Worm (Caenorhabditis elegans) whole organism, young adult: ENCODE results near the gene C45G9.8.

ENCODE experiments used
- B0261.1 ChIP-seq: sonication (generic microtip); optimal IDR thresholded peaks from 2 replicates; lab custom pipeline; 2016; ENCODE audit warnings: mild to moderate bottlenecking, missing genetic modification characterization, moderate library complexity, missing compliant biosample characterization
- F22D6.2 ChIP-seq: sonication (generic microtip); optimal IDR thresholded peaks from 2 replicates; lab custom pipeline; 2016; ENCODE audit warnings: mild to moderate bottlenecking, missing genetic modification characterization, missing compliant biosample characterization
- F33H1.4 ChIP-seq: fragments of 200-800 bp; sonication (Bioruptor generic); IDR thresholded peaks from 2 replicates; pipeline ENCODE4 v1.3.6; 2022; ENCODE audit warnings: missing genetic modification reagents, missing genetic modification characterization, missing compliant biosample characterization
- F37B4.10 ChIP-seq: fragments of 200-800 bp; sonication (Bioruptor generic); IDR thresholded peaks from 2 replicates; pipeline ENCODE4 v1.3.6; 2022; ENCODE audit warnings: missing genetic modification characterization, missing compliant biosample characterization
- F52B5.7 ChIP-seq: sonication (generic microtip); optimal IDR thresholded peaks from 2 replicates; lab custom pipeline; 2016; ENCODE audit warnings: mild to moderate bottlenecking, missing genetic modification characterization, missing compliant biosample characterization
- F55B11.4 ChIP-seq: sonication (generic microtip); optimal IDR thresholded peaks from 2 replicates; lab custom pipeline; 2016; ENCODE audit warnings: missing compliant biosample characterization, missing genetic modification characterization, borderline replicate concordance; ENCODE audit not compliant: insufficient read depth
- K12H6.12 ChIP-seq: fragments of 200-800 bp; sonication (Bioruptor generic); optimal IDR thresholded peaks from 2 replicates; lab custom pipeline; 2018; ENCODE audit warnings: mild to moderate bottlenecking, missing genetic modification characterization, missing compliant biosample characterization
- Y53F4B.3 ChIP-seq: fragments of 200-800 bp; sonication (Bioruptor generic); IDR thresholded peaks from 2 replicates; pipeline ENCODE4 v1.3.6; 2022; ENCODE audit warnings: missing genetic modification reagents, missing genetic modification characterization, missing compliant biosample characterization
- Y56A3A.18 ChIP-seq: fragments of 200-800 bp; sonication (Bioruptor generic); IDR thresholded peaks from 2 replicates; pipeline ENCODE4 v1.3.6; 2022; ENCODE audit warnings: missing genetic modification reagents, missing genetic modification characterization, missing compliant biosample characterization
- Y67H2A.10 ChIP-seq: fragments of 200-800 bp; sonication (Bioruptor generic); conservative IDR thresholded peaks from 2 replicates; pipeline ENCODE4 v1.3.6; 2022; ENCODE audit warnings: missing genetic modification reagents, missing genetic modification characterization, missing compliant biosample characterization
- Y95B8A.8 ChIP-seq: fragments of 200-800 bp; sonication (Bioruptor generic); IDR thresholded peaks from 2 replicates; pipeline ENCODE4 v1.3.6; 2022; ENCODE audit warnings: missing genetic modification reagents, missing genetic modification characterization, missing compliant biosample characterization
- akir-1 ChIP-seq: fragments of 200-800 bp; sonication (Bioruptor generic); optimal IDR thresholded peaks from 2 replicates; lab custom pipeline; 2018; ENCODE audit warnings: mild to moderate bottlenecking, missing genetic modification characterization, moderate library complexity, missing compliant biosample characterization
- ama-1 ChIP-seq, 3 experiments: fragments of 150-350 bp in 1 of 3; sonication (generic microtip) in 2 of 3; optimal IDR thresholded peaks; 2 replicates each; lab custom pipeline; 2014 to 2018; ENCODE audit warnings: missing biosample characterization in 2 of 3, missing genetic modification characterization in 2 of 3, missing genetic modification reagents in 2 of 3
- aptf-2 ChIP-seq: fragments of 200-800 bp; sonication (Bioruptor generic); conservative IDR thresholded peaks from 2 replicates; pipeline ENCODE4 v1.3.6; 2022; ENCODE audit warnings: missing genetic modification reagents, missing genetic modification characterization, missing compliant biosample characterization
- atf-7 ChIP-seq: sonication (generic microtip); optimal IDR thresholded peaks from 2 replicates; lab custom pipeline; 2017; ENCODE audit warnings: mild to moderate bottlenecking, missing genetic modification characterization, missing compliant biosample characterization
- athp-1 ChIP-seq: sonication (generic microtip); optimal IDR thresholded peaks from 2 replicates; lab custom pipeline; 2017; ENCODE audit warnings: mild to moderate bottlenecking, missing genetic modification characterization, missing compliant biosample characterization
- attf-5 ChIP-seq: fragments of 200-800 bp; sonication (Bioruptor generic); optimal IDR thresholded peaks from 2 replicates; lab custom pipeline; 2018; ENCODE audit warnings: mild to moderate bottlenecking, missing genetic modification characterization, missing compliant biosample characterization
- attf-6 ChIP-seq: fragments of 200-800 bp; sonication (Bioruptor generic); IDR thresholded peaks from 2 replicates; pipeline ENCODE4 v1.3.6; 2022; ENCODE audit warnings: missing genetic modification reagents, missing genetic modification characterization, missing compliant biosample characterization
- bed-1 ChIP-seq: fragments of 200-800 bp; sonication (Bioruptor generic); IDR thresholded peaks from 2 replicates; pipeline ENCODE4 v1.3.6; 2022; ENCODE audit warnings: missing genetic modification reagents, missing genetic modification characterization, missing compliant biosample characterization
- ccch-3 ChIP-seq: fragments of 200-800 bp; sonication (Bioruptor generic); optimal IDR thresholded peaks from 2 replicates; lab custom pipeline; 2018; ENCODE audit warnings: mild to moderate bottlenecking, missing genetic modification characterization, missing compliant biosample characterization
- cebp-2 ChIP-seq: fragments of 200-800 bp; sonication (Bioruptor generic); IDR thresholded peaks from 2 replicates; pipeline ENCODE4 v1.3.6; 2022; ENCODE audit warnings: missing genetic modification characterization, missing compliant biosample characterization
- ceh-27 ChIP-seq: fragments of 200-800 bp; sonication (Bioruptor generic); optimal IDR thresholded peaks from 2 replicates; lab custom pipeline; 2018; ENCODE audit warnings: mild to moderate bottlenecking, missing genetic modification characterization, moderate library complexity, missing compliant biosample characterization
- ceh-40 ChIP-seq: fragments of 200-800 bp; sonication (Bioruptor generic); IDR thresholded peaks from 2 replicates; pipeline ENCODE4 v1.3.6; 2022; ENCODE audit warnings: missing genetic modification characterization, missing compliant biosample characterization
- chd-7 ChIP-seq: sonication (generic microtip); optimal IDR thresholded peaks from 2 replicates; lab custom pipeline; 2016; ENCODE audit warnings: mild to moderate bottlenecking, missing genetic modification characterization, moderate library complexity, missing compliant biosample characterization
- efl-1 ChIP-seq: fragments of 150-350 bp; optimal IDR thresholded peaks from 2 replicates; lab custom pipeline; 2014; ENCODE audit warnings: missing biosample characterization, missing genetic modification reagents, missing genetic modification characterization
- egl-18 ChIP-seq: fragments of 200-800 bp; sonication (Bioruptor generic); IDR thresholded peaks from 2 replicates; pipeline ENCODE4 v1.3.6; 2022; ENCODE audit warnings: missing genetic modification reagents, missing genetic modification characterization, missing compliant biosample characterization
- egrh-3 ChIP-seq: fragments of 200-800 bp; sonication (Bioruptor generic); IDR thresholded peaks from 2 replicates; pipeline ENCODE4 v1.3.6; 2022; ENCODE audit warnings: missing genetic modification reagents, missing genetic modification characterization, missing compliant biosample characterization
- ekl-4 ChIP-seq: fragments of 200-800 bp; sonication (Bioruptor generic); IDR thresholded peaks from 2 replicates; pipeline ENCODE4 v1.3.6; 2022; ENCODE audit warnings: missing genetic modification reagents, missing genetic modification characterization, missing compliant biosample characterization
- ets-4 ChIP-seq: fragments of 200-800 bp; sonication (Bioruptor generic); optimal IDR thresholded peaks from 2 replicates; lab custom pipeline; 2018; ENCODE audit warnings: mild to moderate bottlenecking, missing genetic modification characterization, missing compliant biosample characterization
- fkh-3 ChIP-seq: sonication (generic microtip); optimal IDR thresholded peaks from 2 replicates; lab custom pipeline; 2016; ENCODE audit warnings: mild to moderate bottlenecking, missing genetic modification characterization, missing compliant biosample characterization
- gei-17 ChIP-seq: fragments of 200-800 bp; sonication (Bioruptor generic); optimal IDR thresholded peaks from 2 replicates; lab custom pipeline; 2018; ENCODE audit warnings: mild to moderate bottlenecking, missing genetic modification characterization, missing compliant biosample characterization
- him-1 ChIP-seq: sonication (generic microtip); optimal IDR thresholded peaks from 2 replicates; lab custom pipeline; 2016; ENCODE audit warnings: missing genotype, missing genetic modification reagents, missing genetic modification characterization, missing compliant biosample characterization
- hlh-26 ChIP-seq: fragments of 200-800 bp; sonication (Bioruptor generic); conservative IDR thresholded peaks from 2 replicates; pipeline ENCODE4 v1.3.6; 2022; ENCODE audit warnings: missing genetic modification reagents, missing genetic modification characterization, missing compliant biosample characterization
- hmg-1.2 ChIP-seq: fragments of 200-800 bp; sonication (Bioruptor generic); IDR thresholded peaks from 2 replicates; pipeline ENCODE4 v1.3.6; 2022; ENCODE audit warnings: missing genetic modification reagents, missing genetic modification characterization, missing compliant biosample characterization
- let-607 ChIP-seq, 2 experiments: fragments of 200-800 bp in 1 of 2; sonication (Bioruptor generic) in 1 of 2; sonication (generic microtip) in 1 of 2; optimal IDR thresholded peaks; 2 replicates each; lab custom pipeline; 2016 to 2018; ENCODE audit warnings: mild to moderate bottlenecking in 2 of 2, missing compliant biosample characterization in 2 of 2, missing genetic modification characterization in 2 of 2, moderate library complexity in 2 of 2, missing genotype in 1 of 2
- lsl-1 ChIP-seq: fragments of 200-800 bp; sonication (Bioruptor generic); optimal IDR thresholded peaks from 2 replicates; lab custom pipeline; 2018; ENCODE audit warnings: mild to moderate bottlenecking, missing genetic modification characterization, moderate library complexity, missing compliant biosample characterization
- nfya-1 ChIP-seq: sonication (generic microtip); optimal IDR thresholded peaks from 2 replicates; lab custom pipeline; 2017; ENCODE audit warnings: antibody characterized with exemption, missing compliant biosample characterization, missing genetic modification characterization, borderline replicate concordance; ENCODE audit not compliant: insufficient read depth
- nhr-80 ChIP-seq: sonication (generic microtip); optimal IDR thresholded peaks from 2 replicates; lab custom pipeline; 2016; ENCODE audit warnings: missing genetic modification characterization, missing compliant biosample characterization
- nhr-90 ChIP-seq: sonication (generic microtip); optimal IDR thresholded peaks from 2 replicates; lab custom pipeline; 2016; ENCODE audit warnings: missing genotype, mild to moderate bottlenecking, missing genetic modification characterization, missing compliant biosample characterization
- pha-4 ChIP-seq: fragments of 150-350 bp; sonication (generic microtip); optimal IDR thresholded peaks from 2 replicates; lab custom pipeline; 2014; ENCODE audit warnings: missing biosample characterization, missing genetic modification reagents, missing genetic modification characterization
- repo-1 ChIP-seq: sonication (generic microtip); optimal IDR thresholded peaks from 2 replicates; lab custom pipeline; 2017; ENCODE audit warnings: mild to moderate bottlenecking, missing genetic modification characterization, missing compliant biosample characterization
- snpc-1.1 ChIP-seq: sonication (generic microtip); optimal IDR thresholded peaks from 2 replicates; lab custom pipeline; 2017; ENCODE audit warnings: missing genetic modification characterization, mild to moderate bottlenecking, missing compliant biosample characterization, antibody characterized with exemption, moderate library complexity, missing genotype, missing genetic modification reagents; ENCODE audit not compliant: insufficient read depth
- snpc-1.3 ChIP-seq: sonication (generic microtip); optimal IDR thresholded peaks from 2 replicates; lab custom pipeline; 2017; ENCODE audit warnings: missing genetic modification characterization, mild to moderate bottlenecking, missing compliant biosample characterization, antibody characterized with exemption, moderate library complexity, missing genotype, missing genetic modification reagents; ENCODE audit not compliant: insufficient read depth
- snpc-3.4 ChIP-seq: sonication (generic microtip); optimal IDR thresholded peaks from 2 replicates; lab custom pipeline; 2017; ENCODE audit warnings: missing genetic modification characterization, mild to moderate bottlenecking, missing compliant biosample characterization, antibody characterized with exemption, moderate library complexity, missing genotype, missing genetic modification reagents
- zfh-2 ChIP-seq: fragments of 200-800 bp; sonication (Bioruptor generic); conservative IDR thresholded peaks from 2 replicates; pipeline ENCODE4 v1.3.6; 2022; ENCODE audit warnings: missing genetic modification reagents, missing genetic modification characterization, missing compliant biosample characterization
- ztf-22 ChIP-seq: fragments of 200-800 bp; sonication (Bioruptor generic); optimal IDR thresholded peaks from 2 replicates; lab custom pipeline; 2018; ENCODE audit warnings: mild to moderate bottlenecking, missing genetic modification characterization, moderate library complexity, missing compliant biosample characterization
- ztf-25 ChIP-seq: fragments of 200-800 bp; sonication (Bioruptor generic); IDR thresholded peaks from 2 replicates; pipeline ENCODE4 v1.3.6; 2022; ENCODE audit warnings: missing genetic modification reagents, missing genetic modification characterization, missing compliant biosample characterization
- ztf-26 ChIP-seq: sonication (generic microtip); optimal IDR thresholded peaks from 2 replicates; lab custom pipeline; 2017; ENCODE audit warnings: missing genetic modification characterization, missing compliant biosample characterization
- ztf-6 ChIP-seq: fragments of 200-800 bp; sonication (Bioruptor generic); IDR thresholded peaks from 2 replicates; pipeline ENCODE4 v1.3.6; 2022; ENCODE audit warnings: missing genetic modification reagents, missing genetic modification characterization, missing compliant biosample characterization

Gene C45G9.8

DNA sequence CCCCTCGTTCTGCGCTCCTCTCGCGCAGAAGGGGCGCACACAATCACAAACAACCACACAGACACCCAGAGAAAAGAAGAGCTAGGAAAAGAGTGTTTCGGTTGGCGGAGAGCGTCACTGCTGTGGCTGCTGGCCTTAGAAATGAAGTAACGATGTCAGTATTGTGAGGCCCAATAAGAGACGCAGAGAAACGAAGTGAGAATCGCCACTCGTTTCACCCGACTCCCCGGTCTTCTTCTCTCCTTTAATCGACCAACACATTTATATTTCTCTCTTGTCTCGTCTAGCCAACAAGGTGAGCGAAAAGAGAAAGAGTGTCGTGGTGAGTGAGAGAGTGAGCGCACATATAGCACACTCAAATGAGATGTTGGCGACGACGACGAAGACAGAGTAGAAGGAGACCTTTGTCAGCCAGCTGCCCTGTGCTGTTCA lies 39.5 kb downstream of the C45G9.8 start (continued):
- TF ChIP-seq aptf-2 (GFP tag; lab: Robert Waterston, UW) (no peak), F52B5.7 (tag; lab: Kevin White, UChicago) (no peak), F37B4.10 (GFP tag; lab: Robert Waterston, UW) (0 out of 2 replicates have a peak, but pooled peaks have one; percentile 21), him-1 (tag; lab: Kevin White, UChicago) (no peak), nhr-90 (tag; lab: Kevin White, UChicago) (peak; percentile 19), atf-7 (tag; lab: Kevin White, UChicago) (no peak), attf-6 (no peak), chd-7 (tag; lab: Kevin White, UChicago) (peak; percentile 53), ama-1 (optimal IDR thresholded peaks at IDR 0.05; lab: Kevin White, UChicago) (no peak), ama-1 (GFP tag; optimal IDR thresholded peaks at IDR 0.05; lab: Kevin White, UChicago) (no peak), akir-1 (GFP tag; lab: Kevin White, UChicago) (no peak), gei-17 (peak; percentile 58), ztf-25 (GFP tag; lab: Robert Waterston, UW) (no peak), nfya-1 (tag; lab: Kevin White, UChicago) (no peak), hmg-1.2 (GFP tag; lab: Robert Waterston, UW) (peak; percentile 88), ccch-3 (GFP tag; lab: Kevin White, UChicago) (no peak), snpc-1.1 (tag; lab: Kevin White, UChicago) (no peak), ceh-27 (GFP tag; lab: Kevin White, UChicago) (peak; percentile 78), lsl-1 (GFP tag; lab: Kevin White, UChicago) (no peak), repo-1 (peak; percentile 0), Y56A3A.18 (GFP tag; lab: Robert Waterston, UW) (peak; percentile 52; the same call in 1 of the 2 replicates), snpc-1.3 (no peak), efl-1 (GFP tag; lab: Kevin White, UChicago) (no peak), hlh-26 (GFP tag; lab: Robert Waterston, UW) (no peak), athp-1 (tag; lab: Kevin White, UChicago) (peak; percentile 30), ztf-22 (no peak), ceh-40 (GFP tag; lab: Robert Waterston, UW) (0 out of 2 replicates have a peak, but pooled peaks have one; percentile 48), ztf-6 (GFP tag; lab: Robert Waterston, UW) (no peak), Y67H2A.10 (GFP tag; lab: Robert Waterston, UW) (0 out of 2 replicates have a peak, but pooled peaks have one; percentile 30), Y95B8A.8 (GFP tag; lab: Robert Waterston, UW) (no peak), F55B11.4 (no peak), egl-18 (GFP tag; lab: Robert Waterston, UW) (no peak), snpc-3.4 (tag; lab: Kevin White, UChicago) (no peak), let-607 (tag; optimal IDR thresholded peaks at IDR 0.05; lab: Kevin White, UChicago) (peak; percentile 60 to 66), attf-5 (GFP tag; lab: Kevin White, UChicago) (peak; percentile 86), Y53F4B.3 (GFP tag; lab: Robert Waterston, UW) (no peak), pha-4 (tag; lab: Kevin White, UChicago) (no peak)

DNA sequence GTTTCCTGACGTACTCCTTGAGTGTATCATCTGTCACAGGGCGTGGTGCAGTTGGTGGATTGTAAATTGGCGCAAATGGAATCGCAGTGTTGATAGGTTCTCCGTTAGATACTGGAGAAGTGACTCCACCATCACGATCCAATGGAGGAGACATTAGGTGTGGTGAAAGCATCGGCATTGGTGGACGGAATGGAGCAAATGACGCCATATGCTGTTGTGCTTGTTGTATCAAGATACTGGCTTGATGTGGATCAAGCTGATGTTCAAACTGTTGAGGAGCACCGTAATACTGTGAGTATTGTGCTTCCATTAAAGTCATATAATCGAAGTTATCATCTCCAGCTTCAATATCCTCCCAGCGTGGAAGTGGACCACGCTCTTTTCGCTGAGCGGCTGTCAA lies 41.0 kb downstream of the C45G9.8 start:
- no peak for TF ChIP-seq zfh-2 (GFP tag; lab: Robert Waterston, UW)
- no peak for TF ChIP-seq snpc-1.3
- no peak for TF ChIP-seq F33H1.4 (GFP tag; lab: Robert Waterston, UW)
- TF ChIP-seq ztf-26 (tag; lab: Kevin White, UChicago) = no peak
- TF ChIP-seq cebp-2 = no peak
- no peak for TF ChIP-seq B0261.1
- TF ChIP-seq F22D6.2 = no peak
- TF ChIP-seq ekl-4 (GFP tag; lab: Robert Waterston, UW) = no peak
- no peak for TF ChIP-seq K12H6.12 (tag; lab: Kevin White, UChicago)
- no peak for TF ChIP-seq ceh-40 (GFP tag; lab: Robert Waterston, UW)
- TF ChIP-seq ets-4 (GFP tag; lab: Kevin White, UChicago) = no peak
- no peak for TF ChIP-seq nhr-80 (tag; lab: Kevin White, UChicago)
- no peak for TF ChIP-seq bed-1
- no peak for TF ChIP-seq egrh-3 (GFP tag; lab: Robert Waterston, UW)
- TF ChIP-seq fkh-3 (tag; lab: Kevin White, UChicago) = no peak
